Fruit fly (Drosophila melanogaster) whole organism, wandering third instar larva: ENCODE results near the gene CG12541.
A peak's percentile ranks its signal among the peaks of the same experiment; 100 is the strongest.

Experiments
- CG32264 ChIP-seq: fragments of 200-800 bp; sonication (Bioruptor generic); optimal IDR thresholded peaks from 2 replicates; lab custom pipeline; 2016; ENCODE audit warnings: missing biosample characterization, missing genetic modification characterization
- Dfd ChIP-seq: fragments of >200 bp; optimal IDR thresholded peaks from 2 replicates; lab custom pipeline; 2017; ENCODE audit warnings: missing biosample characterization, missing genetic modification characterization
- Dif ChIP-seq: fragments of 200-275, 200-300 bp; sonication (Bioruptor generic); optimal IDR thresholded peaks from 2 replicates; lab custom pipeline; 2018; ENCODE audit warnings: missing biosample characterization, missing genetic modification characterization; ENCODE audit not compliant: partially characterized antibody
- GATAd ChIP-seq: sonication (Bioruptor generic); optimal IDR thresholded peaks from 2 replicates; lab custom pipeline; 2016; ENCODE audit warnings: missing biosample characterization, missing genetic modification characterization
- HLH106 ChIP-seq: fragments of 200-800 bp; optimal IDR thresholded peaks from 3 replicates; lab custom pipeline; 2019; ENCODE audit warnings: missing biosample characterization, mild to moderate bottlenecking, missing genetic modification characterization, moderate library complexity
- Hnf4 ChIP-seq: fragments of 200-800 bp; sonication (Bioruptor generic); optimal IDR thresholded peaks from 2 replicates; lab custom pipeline; 2016; ENCODE audit warnings: missing biosample characterization, mild to moderate bottlenecking, missing genetic modification characterization
- Hr78 ChIP-seq: fragments of >200 bp; optimal IDR thresholded peaks from 2 replicates; lab custom pipeline; 2017; ENCODE audit warnings: missing biosample characterization, missing genetic modification characterization
- Hr83 ChIP-seq: fragments of 200-300 bp; sonication (Bioruptor generic); optimal IDR thresholded peaks from 2 replicates; lab custom pipeline; 2016; ENCODE audit warnings: missing biosample characterization, mild to moderate bottlenecking, missing genetic modification characterization, moderate library complexity; ENCODE audit not compliant: poor library complexity, severe bottlenecking
- Jra ChIP-seq: sonication (Bioruptor generic); optimal IDR thresholded peaks from 2 replicates; lab custom pipeline; 2016; ENCODE audit warnings: missing biosample characterization, missing genetic modification characterization
- Mio ChIP-seq: sonication (Bioruptor generic); optimal IDR thresholded peaks from 2 replicates; lab custom pipeline; 2016; ENCODE audit warnings: missing biosample characterization, missing genetic modification characterization
- Myc ChIP-seq: fragments of >200 bp; optimal IDR thresholded peaks from 2 replicates; lab custom pipeline; 2017
- N ChIP-seq: fragments of >200 bp; optimal IDR thresholded peaks from 2 replicates; lab custom pipeline; 2018; ENCODE audit warnings: missing biosample characterization, missing external identifiers, missing genetic modification characterization
- Rel ChIP-seq, 2 experiments: fragments of 200-800 bp; sonication (Bioruptor generic) in 1 of 2; optimal IDR thresholded peaks; 2 replicates in 1 of 2; 3 replicates in 1 of 2; lab custom pipeline; 2016 to 2019; ENCODE audit warnings: mild to moderate bottlenecking in 2 of 2, missing biosample characterization in 2 of 2, missing genetic modification characterization in 2 of 2, moderate library complexity in 1 of 2
- Vsx2 ChIP-seq: fragments of 200-300, 225-300 bp; sonication (Bioruptor generic); optimal IDR thresholded peaks from 2 replicates; lab custom pipeline; 2018; ENCODE audit warnings: missing biosample characterization, missing genetic modification characterization; ENCODE audit not compliant: partially characterized antibody
- br ChIP-seq: fragments of 200-800 bp; sonication (Bioruptor generic); optimal IDR thresholded peaks from 2 replicates; lab custom pipeline; 2016; ENCODE audit warnings: missing biosample characterization, missing genetic modification characterization
- brk ChIP-seq: fragments of 200-800 bp; sonication (Bioruptor generic); optimal IDR thresholded peaks from 2 replicates; lab custom pipeline; 2016; ENCODE audit warnings: missing biosample characterization, mild to moderate bottlenecking, missing genetic modification characterization
- dl ChIP-seq, 2 experiments: fragments of 175-275, 200-275 bp in 1 of 2; fragments of 200-275 bp in 1 of 2; sonication (Bioruptor generic); optimal IDR thresholded peaks; lab custom pipeline; 2018; ENCODE audit warnings: mild to moderate bottlenecking in 2 of 2, missing biosample characterization in 2 of 2, missing genetic modification characterization in 2 of 2, moderate library complexity in 2 of 2; ENCODE audit not compliant: partially characterized antibody in 2 of 2, insufficient read depth in 1 of 2
- dmrt93B ChIP-seq: fragments of 200-800 bp; sonication (Bioruptor generic); optimal IDR thresholded peaks from 2 replicates; lab custom pipeline; 2018; ENCODE audit warnings: missing biosample characterization, mild to moderate bottlenecking, missing genetic modification characterization
- ey ChIP-seq: fragments of 200-800 bp; sonication (Bioruptor generic); optimal IDR thresholded peaks from 2 replicates; lab custom pipeline; 2016; ENCODE audit warnings: missing biosample characterization, missing genetic modification characterization
- foxo ChIP-seq, 2 experiments: fragments of 200-800 bp; sonication (Bioruptor generic); optimal IDR thresholded peaks; 2 replicates in 1 of 2; 3 replicates in 1 of 2; lab custom pipeline; 2016 to 2017; ENCODE audit warnings: missing biosample characterization in 2 of 2, missing genetic modification characterization in 2 of 2
- fru ChIP-seq: fragments of 200-800 bp; sonication (Bioruptor generic); optimal IDR thresholded peaks from 3 replicates; lab custom pipeline; 2016; ENCODE audit warnings: missing biosample characterization, mild to moderate bottlenecking, missing genetic modification characterization
- h ChIP-seq: fragments of 200-800 bp; sonication (Bioruptor generic); optimal IDR thresholded peaks from 3 replicates; lab custom pipeline; 2016; ENCODE audit warnings: missing biosample characterization, mild to moderate bottlenecking, missing genetic modification characterization
- jim ChIP-seq: fragments of 175-275, 200-325 bp; sonication (Bioruptor generic); optimal IDR thresholded peaks from 2 replicates; lab custom pipeline; 2016; ENCODE audit warnings: missing biosample characterization, mild to moderate bottlenecking, missing genetic modification characterization
- lola ChIP-seq: fragments of >200 bp; optimal IDR thresholded peaks from 2 replicates; lab custom pipeline; 2017; ENCODE audit warnings: missing biosample characterization, missing genetic modification characterization
- pan ChIP-seq: fragments of >200 bp; optimal IDR thresholded peaks from 2 replicates; lab custom pipeline; 2017
- psq ChIP-seq: fragments of 200-800 bp; sonication (Bioruptor generic); optimal IDR thresholded peaks from 3 replicates; lab custom pipeline; 2017; ENCODE audit warnings: missing biosample characterization, mild to moderate bottlenecking, missing genetic modification characterization, moderate library complexity
- rgr ChIP-seq: fragments of 200-800 bp; sonication (Bioruptor generic); optimal IDR thresholded peaks from 3 replicates; lab custom pipeline; 2016; ENCODE audit warnings: missing biosample characterization, mild to moderate bottlenecking, missing genetic modification characterization
- sage ChIP-seq: fragments of 200-800 bp; sonication (Bioruptor generic); optimal IDR thresholded peaks from 2 replicates; lab custom pipeline; 2016; ENCODE audit warnings: missing biosample characterization, mild to moderate bottlenecking, missing genetic modification characterization
- sv ChIP-seq: fragments of 200-800 bp; sonication (Bioruptor generic); optimal IDR thresholded peaks from 3 replicates; lab custom pipeline; 2016; ENCODE audit warnings: missing biosample characterization, missing genetic modification characterization
- tai ChIP-seq: sonication (Bioruptor generic); optimal IDR thresholded peaks from 2 replicates; lab custom pipeline; 2016; ENCODE audit warnings: missing biosample characterization, missing genetic modification characterization
- usp ChIP-seq: fragments of >200 bp; optimal IDR thresholded peaks from 2 replicates; lab custom pipeline; 2017; ENCODE audit warnings: missing biosample characterization, missing genetic modification characterization
- woc ChIP-seq: sonication (Bioruptor generic); optimal IDR thresholded peaks from 2 replicates; lab custom pipeline; 2016; ENCODE audit warnings: missing biosample characterization, mild to moderate bottlenecking, missing genetic modification characterization

CG12541 gene

dm6 chrX:7067248-7067647, 1.4 kb upstream of the CG12541 start (continued):
- TF ChIP-seq Jra (no peak), foxo (GFP tag; optimal IDR thresholded peaks at IDR 0.05; lab: Kevin White, UChicago) (peak in 1 of 2 experiments; percentile 44), Hnf4 (peak; percentile 4)
- TF ChIP-seq, all 38 proteins: peak for 10

- TF ChIP-seq usp (GFP tag; lab: Kevin White, UChicago) (no peak), psq (no peak), Rel (GFP tag; optimal IDR thresholded peaks at IDR 0.05; lab: Kevin White, UChicago) (no peak), Rel (tag; optimal IDR thresholded peaks at IDR 0.05; lab: Kevin White, UChicago) (no peak), fru (GFP tag; lab: Kevin White, UChicago) (no peak), ey (GFP tag; lab: Kevin White, UChicago) (no peak), Myc (no peak), GATAd (GFP tag; lab: Kevin White, UChicago) (no peak), h (no peak), Hr78 (GFP tag; lab: Kevin White, UChicago) (no peak), dmrt93B (GFP tag; lab: Kevin White, UChicago) (no peak), Mio (no peak), dl (GFP tag; optimal IDR thresholded peaks at IDR 0.05; lab: Kevin White, UChicago; ENCODE audit: insufficient read depth in 1 of 2, partially characterized antibody in 2 of 2) (no peak), br (GFP tag; lab: Kevin White, UChicago) (no peak), CG32264 (no peak), Vsx2 (GFP tag; lab: Kevin White, UChicago) (no peak), Jra (no peak), Hr83 (GFP tag; lab: Kevin White, UChicago) (no peak)
- TF ChIP-seq, all 38 proteins: peak for 0
Measured at dm6 chrX:7066608-7067007, 756 bp upstream of the CG12541 start.

dm6 chrX:7063563-7063962, 2.3 kb downstream of the CG12541 start:
- TF ChIP-seq dmrt93B (GFP tag; lab: Kevin White, UChicago) (no peak), tai (no peak)

- no peak for TF ChIP-seq Jra
- no peak for TF ChIP-seq ey (GFP tag; lab: Kevin White, UChicago)
- TF ChIP-seq brk = no peak
Measured at dm6 chrX:7058973-7059372, 6.9 kb downstream of the CG12541 start.

dm6 chrX:7049087-7049486, 16.8 kb downstream of the CG12541 start, which contains the start of gene nullo:
TSS of gene nullo (plus strand) at chrX:7049476.
- TF ChIP-seq psq = no peak
- TF ChIP-seq CG32264 = no peak
- TF ChIP-seq lola (GFP tag; lab: Kevin White, UChicago) = no peak
- TF ChIP-seq Rel (GFP tag; optimal IDR thresholded peaks at IDR 0.05; lab: Kevin White, UChicago) = no peak
- no peak for TF ChIP-seq Rel (tag; optimal IDR thresholded peaks at IDR 0.05; lab: Kevin White, UChicago)
- no peak for TF ChIP-seq Jra
- no peak for TF ChIP-seq brk
- TF ChIP-seq Hnf4 = no peak
- TF ChIP-seq, all 38 proteins: peak for 0

- TF ChIP-seq sv (GFP tag; lab: Kevin White, UChicago) (no peak), rgr (no peak), jim (GFP tag; lab: Kevin White, UChicago) (no peak), psq (no peak), Mio (no peak), fru (GFP tag; lab: Kevin White, UChicago) (no peak), Hr78 (GFP tag; lab: Kevin White, UChicago) (no peak)
Measured at dm6 chrX:7040205-7040866, 25.5 kb downstream of the CG12541 start, which contains the start of gene CG14427. TSS of gene CG14427 (plus strand) at chrX:7040603.

- no peak for TF ChIP-seq Myc
- no peak for TF ChIP-seq pan
- TF ChIP-seq woc = no peak
- no peak for TF ChIP-seq sage (GFP tag; lab: Kevin White, UChicago)
- no peak for TF ChIP-seq fru (GFP tag; lab: Kevin White, UChicago)
- TF ChIP-seq Jra = no peak
- no peak for TF ChIP-seq h
- no peak for TF ChIP-seq Hr78 (GFP tag; lab: Kevin White, UChicago)
- no peak for TF ChIP-seq Vsx2 (GFP tag; lab: Kevin White, UChicago)
- no peak for TF ChIP-seq Dif (GFP tag; lab: Kevin White, UChicago)
- no peak for TF ChIP-seq brk
- TF ChIP-seq jim (GFP tag; lab: Kevin White, UChicago) = no peak
- no peak for TF ChIP-seq psq
- no peak for TF ChIP-seq Dfd (GFP tag; lab: Kevin White, UChicago)
- TF ChIP-seq lola (GFP tag; lab: Kevin White, UChicago) = no peak
- no peak for TF ChIP-seq GATAd (GFP tag; lab: Kevin White, UChicago)
- TF ChIP-seq N = no peak
- TF ChIP-seq Hr83 (GFP tag; lab: Kevin White, UChicago) = no peak
- no peak for TF ChIP-seq CG32264
- no peak for TF ChIP-seq HLH106 (tag; lab: Kevin White, UChicago)
Measured at dm6 chrX:7037061-7037460, 28.8 kb downstream of the CG12541 start.
